Worm (Caenorhabditis elegans) whole organism, late embryonic: ENCODE measurements around the gene dnj-26.

ENCODE experiments used
- C08G9.2 ChIP-seq: sonication (generic microtip); optimal IDR thresholded peaks from 2 replicates; lab custom pipeline; 2016; ENCODE audit warnings: mild to moderate bottlenecking, missing genetic modification characterization, moderate library complexity, missing compliant biosample characterization
- K02D7.2 ChIP-seq: sonication (generic microtip); optimal IDR thresholded peaks from 2 replicates; lab custom pipeline; 2017; ENCODE audit warnings: mild to moderate bottlenecking, missing genetic modification characterization, missing compliant biosample characterization
- Y22D7AL.16 ChIP-seq: sonication (generic microtip); optimal IDR thresholded peaks from 2 replicates; lab custom pipeline; 2016; ENCODE audit warnings: missing genetic modification characterization, missing compliant biosample characterization
- ceh-18 ChIP-seq: sonication (generic microtip); optimal IDR thresholded peaks from 2 replicates; lab custom pipeline; 2016; ENCODE audit warnings: missing genetic modification characterization, missing compliant biosample characterization
- ceh-19 ChIP-seq: fragments of 200-800 bp; sonication (Bioruptor generic); optimal IDR thresholded peaks from 2 replicates; lab custom pipeline; 2018; ENCODE audit warnings: mild to moderate bottlenecking, missing genetic modification characterization, missing compliant biosample characterization
- ceh-30 ChIP-seq: fragments of 150-350 bp; optimal IDR thresholded peaks from 2 replicates; lab custom pipeline; 2014; ENCODE audit warnings: missing biosample characterization, missing genetic modification characterization
- ceh-31 ChIP-seq: sonication (generic microtip); optimal IDR thresholded peaks from 2 replicates; lab custom pipeline; 2016; ENCODE audit warnings: missing genetic modification characterization, missing compliant biosample characterization
- ceh-34 ChIP-seq: sonication (generic microtip); optimal IDR thresholded peaks from 2 replicates; lab custom pipeline; 2016; ENCODE audit warnings: mild to moderate bottlenecking, missing genetic modification characterization, missing compliant biosample characterization
- ceh-45 ChIP-seq: fragments of 200-800 bp; sonication (Bioruptor generic); IDR thresholded peaks from 2 replicates; pipeline ENCODE4 v1.3.6; 2022; ENCODE audit warnings: missing genetic modification reagents, missing genetic modification characterization, missing compliant biosample characterization
- ceh-6 ChIP-seq: fragments of 200-800 bp; sonication (Bioruptor generic); optimal IDR thresholded peaks from 2 replicates; lab custom pipeline; 2018; ENCODE audit warnings: mild to moderate bottlenecking, missing genetic modification characterization, missing compliant biosample characterization
- ceh-9 ChIP-seq: sonication (generic microtip); optimal IDR thresholded peaks from 2 replicates; lab custom pipeline; 2016; ENCODE audit warnings: mild to moderate bottlenecking, missing genetic modification characterization, inconsistent platforms, missing compliant biosample characterization
- che-1 ChIP-seq: sonication (generic microtip); optimal IDR thresholded peaks from 2 replicates; lab custom pipeline; 2016; ENCODE audit warnings: mild to moderate bottlenecking, missing genetic modification characterization, missing compliant biosample characterization
- dmd-4 ChIP-seq: sonication (generic microtip); optimal IDR thresholded peaks from 2 replicates; lab custom pipeline; 2016; ENCODE audit warnings: borderline replicate concordance, missing genetic modification characterization, missing compliant biosample characterization
- ets-4 ChIP-seq: sonication (generic microtip); optimal IDR thresholded peaks from 2 replicates; lab custom pipeline; 2016; ENCODE audit warnings: missing genetic modification characterization, missing compliant biosample characterization
- hlh-15 ChIP-seq: sonication (generic microtip); optimal IDR thresholded peaks from 2 replicates; lab custom pipeline; 2016; ENCODE audit warnings: missing genetic modification characterization, missing compliant biosample characterization
- hlh-6 ChIP-seq: sonication (generic microtip); optimal IDR thresholded peaks from 2 replicates; lab custom pipeline; 2016; ENCODE audit warnings: missing genotype, missing genetic modification characterization, missing compliant biosample characterization
- lim-6 ChIP-seq: sonication (generic microtip); optimal IDR thresholded peaks from 2 replicates; lab custom pipeline; 2016; ENCODE audit warnings: missing genetic modification characterization, missing compliant biosample characterization
- lin-11 ChIP-seq: fragments of 200-800 bp; sonication (Bioruptor generic); optimal IDR thresholded peaks from 2 replicates; lab custom pipeline; 2018; ENCODE audit warnings: mild to moderate bottlenecking, missing genetic modification characterization, missing compliant biosample characterization
- nhr-232 ChIP-seq: sonication (generic microtip); optimal IDR thresholded peaks from 2 replicates; lab custom pipeline; 2016; ENCODE audit warnings: missing genetic modification characterization, missing compliant biosample characterization
- odd-2 ChIP-seq: sonication (generic microtip); optimal IDR thresholded peaks from 2 replicates; lab custom pipeline; 2017; ENCODE audit warnings: antibody characterized with exemption, mild to moderate bottlenecking, missing genetic modification characterization, missing compliant biosample characterization
- pat-9 ChIP-seq: fragments of 200-800 bp; sonication (Bioruptor generic); optimal IDR thresholded peaks from 2 replicates; lab custom pipeline; 2018; ENCODE audit warnings: mild to moderate bottlenecking, missing genetic modification characterization, moderate library complexity, missing compliant biosample characterization
- pha-4 ChIP-seq: fragments of 150-350 bp; optimal IDR thresholded peaks from 2 replicates; lab custom pipeline; 2018; ENCODE audit warnings: missing biosample characterization, missing genetic modification reagents, missing genetic modification characterization
- pqm-1 ChIP-seq: sonication (generic microtip); optimal IDR thresholded peaks from 2 replicates; lab custom pipeline; 2016; ENCODE audit warnings: missing genetic modification characterization, missing compliant biosample characterization
- ref-2 ChIP-seq: sonication (generic microtip); optimal IDR thresholded peaks from 2 replicates; lab custom pipeline; 2016; ENCODE audit warnings: missing genetic modification characterization, missing compliant biosample characterization
- rnt-1 ChIP-seq: sonication (generic microtip); optimal IDR thresholded peaks from 2 replicates; lab custom pipeline; 2016; ENCODE audit warnings: missing genetic modification characterization, missing compliant biosample characterization
- sdc-2 ChIP-seq: sonication (generic microtip); optimal IDR thresholded peaks from 2 replicates; lab custom pipeline; 2016; ENCODE audit warnings: missing genotype, missing genetic modification characterization, missing compliant biosample characterization
- sox-4 ChIP-seq: sonication (generic microtip); optimal IDR thresholded peaks from 2 replicates; lab custom pipeline; 2017; ENCODE audit warnings: mild to moderate bottlenecking, missing genetic modification characterization, inconsistent platforms, missing compliant biosample characterization
- tbx-2 ChIP-seq: sonication (generic microtip); optimal IDR thresholded peaks from 2 replicates; lab custom pipeline; 2016; ENCODE audit warnings: missing genetic modification characterization, missing compliant biosample characterization
- ttx-3 ChIP-seq: sonication (generic microtip); optimal IDR thresholded peaks from 2 replicates; lab custom pipeline; 2016; ENCODE audit warnings: missing genetic modification reagents, missing genetic modification characterization, missing compliant biosample characterization
- unc-3 ChIP-seq, 2 experiments: fragments of 200-800 bp in 1 of 2; sonication (Bioruptor generic) in 1 of 2; sonication (generic microtip) in 1 of 2; conservative IDR thresholded peaks in 1 of 2; optimal IDR thresholded peaks in 1 of 2; 2 replicates each; pipeline versions ENCODE4 v1.3.6 to Lab custom; 2016 to 2022; ENCODE audit warnings: missing compliant biosample characterization in 2 of 2, missing genetic modification characterization in 2 of 2, missing genetic modification reagents in 1 of 2
- unc-42 ChIP-seq: sonication (generic microtip); optimal IDR thresholded peaks from 2 replicates; lab custom pipeline; 2016; ENCODE audit warnings: missing genotype, missing genetic modification characterization, missing compliant biosample characterization
- unc-55 ChIP-seq: sonication (generic microtip); optimal IDR thresholded peaks from 2 replicates; lab custom pipeline; 2017; ENCODE audit warnings: missing biosample characterization, missing genetic modification reagents, missing genetic modification characterization
- ztf-16 ChIP-seq: sonication (generic microtip); optimal IDR thresholded peaks from 2 replicates; lab custom pipeline; 2017; ENCODE audit warnings: missing genetic modification characterization, missing compliant biosample characterization

dnj-26 gene

ce11 chrIV:12265877-12266276 is 13.4 kb upstream of the dnj-26 start:
- no peak for TF ChIP-seq dmd-4 (tag; lab: Kevin White, UChicago)
- TF ChIP-seq ttx-3 = no peak
- TF ChIP-seq hlh-6 (tag; lab: Kevin White, UChicago) = no peak
- no peak for TF ChIP-seq ceh-6
- no peak for TF ChIP-seq pha-4 (tag; lab: Kevin White, UChicago)
- TF ChIP-seq lin-11 (tag; lab: Kevin White, UChicago) = no peak
- no peak for TF ChIP-seq ceh-30 (tag; lab: Kevin White, UChicago)
- no peak for TF ChIP-seq pat-9 (tag; lab: Kevin White, UChicago)
- TF ChIP-seq ref-2 (tag; lab: Kevin White, UChicago) = no peak
- TF ChIP-seq ceh-34 (tag; lab: Kevin White, UChicago) = no peak
- no peak for TF ChIP-seq ets-4 (tag; lab: Kevin White, UChicago)
- TF ChIP-seq pqm-1 = no peak
- no peak for TF ChIP-seq ztf-16 (tag; lab: Kevin White, UChicago)
- no peak for TF ChIP-seq ceh-45
- TF ChIP-seq sox-4 (tag; lab: Kevin White, UChicago) = no peak
- no peak for TF ChIP-seq che-1 (tag; lab: Kevin White, UChicago)
- TF ChIP-seq K02D7.2 (tag; lab: Kevin White, UChicago) = no peak
- TF ChIP-seq rnt-1 (tag; lab: Kevin White, UChicago) = no peak
- TF ChIP-seq unc-55 (GFP tag; lab: Kevin White, UChicago) = no peak
- no peak for TF ChIP-seq hlh-15 (tag; lab: Kevin White, UChicago)

DNA sequence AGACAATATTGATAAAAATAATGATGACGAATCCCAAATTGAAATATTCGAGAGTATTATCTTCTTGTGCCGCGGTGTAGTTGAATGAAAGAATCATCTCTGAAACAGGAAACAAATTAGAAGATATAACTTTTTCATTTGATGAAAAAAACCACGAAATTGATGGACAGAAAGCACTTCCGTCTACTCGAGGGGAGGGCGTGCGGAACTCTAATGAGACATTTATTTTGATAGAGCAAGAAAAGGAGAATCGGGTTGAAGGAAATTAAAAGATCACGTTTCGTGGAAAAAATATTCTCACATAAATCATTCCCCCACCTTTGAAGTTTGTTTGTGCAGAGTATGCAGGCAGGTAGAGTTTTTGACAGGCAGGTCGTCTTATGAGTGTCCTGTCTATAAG is 8.9 kb upstream of the dnj-26 start, which contains the start of gene sre-14:
Gene sre-14 (minus strand): TSS at position 101 of the 400 bp plus-strand sequence.
- TF ChIP-seq nhr-232 = no peak
- no peak for TF ChIP-seq ttx-3
- no peak for TF ChIP-seq C08G9.2 (tag; lab: Kevin White, UChicago)
- no peak for TF ChIP-seq ceh-30 (tag; lab: Kevin White, UChicago)
- TF ChIP-seq unc-42 = no peak
- TF ChIP-seq ceh-45 = no peak

ce11 chrIV:12259161-12259870 is 6.8 kb upstream of the dnj-26 start, which contains the start of gene Y39C12A.9:
Gene Y39C12A.9, minus strand, starts transcription at chrIV:12259211.
- TF ChIP-seq unc-42 (peak; percentile 8), lin-11 (tag; lab: Kevin White, UChicago) (no peak), ceh-31 (peak; percentile 8), tbx-2 (tag; lab: Kevin White, UChicago) (peak; percentile 40), ceh-34 (tag; lab: Kevin White, UChicago) (peak; percentile 4)

- TF ChIP-seq ceh-18 (tag; lab: Kevin White, UChicago) = no peak
- TF ChIP-seq unc-42 = no peak
- no peak for TF ChIP-seq ceh-9 (tag; lab: Kevin White, UChicago)
- TF ChIP-seq ceh-19 (GFP tag; lab: Kevin White, UChicago) = no peak
- TF ChIP-seq unc-3 (GFP tag; conservative IDR thresholded peaks at IDR 0.05; lab: Robert Waterston, UW) = no peak
- no peak for TF ChIP-seq unc-3 (tag; optimal IDR thresholded peaks at IDR 0.05; lab: Kevin White, UChicago)
- no peak for TF ChIP-seq odd-2 (tag; lab: Kevin White, UChicago)
- TF ChIP-seq pha-4 (tag; lab: Kevin White, UChicago) = no peak
- TF ChIP-seq lim-6 (tag; lab: Kevin White, UChicago) = no peak
- TF ChIP-seq sdc-2 (tag; lab: Kevin White, UChicago) = no peak
- no peak for TF ChIP-seq unc-55 (GFP tag; lab: Kevin White, UChicago)
- TF ChIP-seq Y22D7AL.16 = no peak
Observed at ce11 chrIV:12244706-12245105, 7.8 kb downstream of the dnj-26 start, which contains the start of gene sre-15. Gene sre-15, minus strand, starts transcription at chrIV:12244806.
